Fruit fly (Drosophila melanogaster) whole organism, prepupa: Measurements from ENCODE around the gene wat.

Experiments
- CG10669 ChIP-seq: fragments of 200-800 bp; sonication (Bioruptor generic); optimal IDR thresholded peaks from 3 replicates; lab custom pipeline; 2018; ENCODE audit warnings: missing biosample characterization, mild to moderate bottlenecking, missing genetic modification characterization, moderate library complexity
- CG11294 ChIP-seq: fragments of 200-800 bp; sonication (Bioruptor generic); IDR thresholded peaks from 2 replicates; pipeline ENCODE4 v1.3.6; 2022; ENCODE audit warnings: missing biosample characterization, missing genetic modification characterization
- CG11762 ChIP-seq: fragments of 200-800 bp; sonication (Bioruptor generic); optimal IDR thresholded peaks from 3 replicates; lab custom pipeline; 2016; ENCODE audit warnings: missing biosample characterization, missing genetic modification characterization; ENCODE audit not compliant: insufficient read depth
- CG32006 ChIP-seq: fragments of 200-800 bp; sonication (Bioruptor generic); optimal IDR thresholded peaks from 3 replicates; lab custom pipeline; 2017; ENCODE audit warnings: missing biosample characterization, mild to moderate bottlenecking, missing genetic modification characterization
- CG34406 ChIP-seq: fragments of 200-800 bp; sonication (Bioruptor generic); optimal IDR thresholded peaks from 3 replicates; lab custom pipeline; 2016; ENCODE audit warnings: missing biosample characterization, missing genetic modification characterization
- CG3919 ChIP-seq: fragments of 200-800 bp; sonication (Bioruptor generic); optimal IDR thresholded peaks from 3 replicates; lab custom pipeline; 2016; ENCODE audit warnings: missing biosample characterization, missing genetic modification characterization
- Ets96B ChIP-seq: fragments of 200-800 bp; optimal IDR thresholded peaks from 2 replicates; lab custom pipeline; 2019; ENCODE audit warnings: missing biosample characterization, mild to moderate bottlenecking, missing genetic modification characterization, moderate library complexity
- Gug ChIP-seq: fragments of 200-800 bp; sonication (Bioruptor generic); IDR thresholded peaks from 2 replicates; pipeline ENCODE4 v1.3.6; 2022; ENCODE audit warnings: missing biosample characterization, missing genetic modification characterization
- Hr39 ChIP-seq: fragments of 200-800 bp; sonication (Bioruptor generic); optimal IDR thresholded peaks from 2 replicates; lab custom pipeline; 2016; ENCODE audit warnings: missing biosample characterization, missing genetic modification characterization
- cyc ChIP-seq: fragments of 200-800 bp; sonication (Bioruptor generic); optimal IDR thresholded peaks from 3 replicates; lab custom pipeline; 2016; ENCODE audit warnings: missing biosample characterization, missing genetic modification characterization
- lz ChIP-seq: fragments of 200-800 bp; sonication (Bioruptor generic); optimal IDR thresholded peaks from 3 replicates; lab custom pipeline; 2016; ENCODE audit warnings: missing biosample characterization, missing genetic modification characterization
- ss ChIP-seq, 2 experiments: fragments of 200-800 bp; sonication (Bioruptor generic); optimal IDR thresholded peaks; 2 replicates in 1 of 2; 3 replicates in 1 of 2; lab custom pipeline; 2017 to 2018; ENCODE audit warnings: mild to moderate bottlenecking in 2 of 2, missing biosample characterization in 2 of 2, missing genetic modification characterization in 2 of 2, moderate library complexity in 1 of 2
- vri ChIP-seq: fragments of 200-800 bp; sonication (Bioruptor generic); optimal IDR thresholded peaks from 3 replicates; lab custom pipeline; 2016; ENCODE audit warnings: missing biosample characterization, mild to moderate bottlenecking, missing genetic modification characterization

dm6 chr3R:28958703-28959102 lies 61.5 kb downstream of the wat start:
- TF ChIP-seq CG32006 (GFP tag; lab: Kevin White, UChicago) (no peak), CG3919 (GFP tag; lab: Kevin White, UChicago) (no peak), CG11762 (no peak), CG34406 (GFP tag; lab: Kevin White, UChicago) (no peak), Gug (GFP tag; lab: Robert Waterston, UW) (no peak), Hr39 (GFP tag; lab: Kevin White, UChicago) (no peak), CG11294 (no peak), cyc (GFP tag; lab: Kevin White, UChicago) (no peak), CG10669 (GFP tag; lab: Kevin White, UChicago) (no peak), Ets96B (tag; lab: Kevin White, UChicago) (no peak), ss (GFP tag; optimal IDR thresholded peaks at IDR 0.05; lab: Kevin White, UChicago) (no peak), lz (GFP tag; lab: Kevin White, UChicago) (no peak), vri (GFP tag; lab: Kevin White, UChicago) (no peak)
